Worm (Caenorhabditis elegans) whole organism, L4/young adult: Measurements from ENCODE around the gene jmjd-1.2.

Experiments
- W03F9.2 ChIP-seq: fragments of 150-350 bp; optimal IDR thresholded peaks from 2 replicates; lab custom pipeline; 2014; ENCODE audit warnings: missing biosample characterization, missing genetic modification characterization
- dao-5 ChIP-seq: sonication (generic microtip); optimal IDR thresholded peaks from 2 replicates; lab custom pipeline; 2016; ENCODE audit warnings: missing genotype, missing genetic modification characterization, moderate library complexity, missing compliant biosample characterization
- him-1 ChIP-seq: sonication (generic microtip); optimal IDR thresholded peaks from 2 replicates; lab custom pipeline; 2016; ENCODE audit warnings: missing genotype, missing genetic modification reagents, missing genetic modification characterization, missing compliant biosample characterization

- TF ChIP-seq W03F9.2 = no peak
- no peak for TF ChIP-seq dao-5
- TF ChIP-seq him-1 (tag; lab: Kevin White, UChicago) = no peak
Observed at ce11 chrIV:4612597-4612996, 48.2 kb upstream of the jmjd-1.2 start.
